Fruit fly (Drosophila melanogaster) whole organism, embryonic: ENCODE measurements around the gene CG6149.

Experiments used
- ATbp ChIP-seq: fragments of 200-800 bp; sonication (Bioruptor generic); optimal IDR thresholded peaks from 2 replicates; lab custom pipeline; 2017; ENCODE audit warnings: missing biosample characterization, mild to moderate bottlenecking, missing genetic modification characterization, missing genetic modification reagents
- Atf3 ChIP-seq: fragments of 200-800 bp; sonication (Bioruptor generic); optimal IDR thresholded peaks from 3 replicates; lab custom pipeline; 2016; ENCODE audit warnings: missing biosample characterization, missing genetic modification characterization
- Bdp1 ChIP-seq: fragments of 200-800 bp; sonication (Bioruptor generic); optimal IDR thresholded peaks from 3 replicates; lab custom pipeline; 2016; ENCODE audit warnings: missing biosample characterization, missing genetic modification characterization
- CG10366 ChIP-seq: fragments of 200-800 bp; sonication (Bioruptor generic); IDR thresholded peaks from 2 replicates; pipeline ENCODE4 v1.3.6; 2022; ENCODE audit warnings: missing biosample characterization, missing genetic modification characterization
- CG10654 ChIP-seq: fragments of 200-800 bp; sonication (Bioruptor generic); optimal IDR thresholded peaks from 2 replicates; lab custom pipeline; 2016; ENCODE audit warnings: missing biosample characterization, missing genetic modification characterization
- CG11085 ChIP-seq: fragments of 200-800 bp; sonication (Bioruptor generic); IDR thresholded peaks from 2 replicates; pipeline ENCODE4 v1.3.6; 2022; ENCODE audit warnings: missing biosample characterization, missing genetic modification characterization
- CG11093 ChIP-seq: fragments of 200-800 bp; sonication (Bioruptor generic); IDR thresholded peaks from 3 replicates; pipeline ENCODE4 v1.3.6; 2022; ENCODE audit warnings: missing biosample characterization, missing genetic modification characterization
- CG11560 ChIP-seq: fragments of 200-800 bp; sonication (Bioruptor generic); IDR thresholded peaks from 3 replicates; pipeline ENCODE4 v1.3.6; 2022; ENCODE audit warnings: missing biosample characterization, missing genetic modification characterization
- CG11723 ChIP-seq: fragments of 200-800 bp; sonication (Bioruptor generic); optimal IDR thresholded peaks from 2 replicates; lab custom pipeline; 2017; ENCODE audit warnings: missing biosample characterization, mild to moderate bottlenecking, missing genetic modification characterization
- CG12219 ChIP-seq: fragments of 200-800 bp; sonication (Bioruptor generic); optimal IDR thresholded peaks from 3 replicates; lab custom pipeline; 2018; ENCODE audit warnings: missing biosample characterization, mild to moderate bottlenecking, missing genetic modification characterization
- CG14050 ChIP-seq: fragments of 200-800 bp; sonication (Bioruptor generic); IDR thresholded peaks from 3 replicates; pipeline ENCODE4 v1.3.6; 2022; ENCODE audit warnings: missing biosample characterization, missing genetic modification characterization
- CG15514 ChIP-seq: fragments of 200-800 bp; sonication (Bioruptor generic); optimal IDR thresholded peaks from 3 replicates; lab custom pipeline; 2017; ENCODE audit warnings: missing biosample characterization, missing genetic modification characterization, mild to moderate bottlenecking, moderate library complexity, missing genetic modification reagents
- CG15696 ChIP-seq: fragments of 200-800 bp; sonication (Bioruptor generic); optimal IDR thresholded peaks from 2 replicates; lab custom pipeline; 2019; ENCODE audit warnings: missing biosample characterization, mild to moderate bottlenecking, missing genetic modification characterization, moderate library complexity
- CG17568 ChIP-seq: fragments of 200-800 bp; sonication (Bioruptor generic); optimal IDR thresholded peaks from 2 replicates; lab custom pipeline; 2018; ENCODE audit warnings: missing biosample characterization, mild to moderate bottlenecking, missing genetic modification characterization, moderate library complexity
- CG2202 ChIP-seq: fragments of 200-800 bp; sonication (Bioruptor generic); optimal IDR thresholded peaks from 2 replicates; lab custom pipeline; 2018; ENCODE audit warnings: missing biosample characterization, mild to moderate bottlenecking, missing genetic modification characterization
- CG33557 ChIP-seq: fragments of 200-800 bp; sonication (Bioruptor generic); optimal IDR thresholded peaks from 2 replicates; lab custom pipeline; 2019; ENCODE audit warnings: missing biosample characterization, mild to moderate bottlenecking, missing genetic modification characterization, moderate library complexity
- CG4282 ChIP-seq: fragments of 200-800 bp; sonication (Bioruptor generic); optimal IDR thresholded peaks from 2 replicates; lab custom pipeline; 2016; ENCODE audit warnings: missing biosample characterization, missing genetic modification characterization
- CG4328 ChIP-seq: fragments of 200-800 bp; sonication (Bioruptor generic); optimal IDR thresholded peaks from 3 replicates; lab custom pipeline; 2017; ENCODE audit warnings: missing biosample characterization, missing genetic modification reagents, missing genetic modification characterization
- CG43689 ChIP-seq: fragments of 200-800 bp; sonication (Bioruptor generic); IDR thresholded peaks from 2 replicates; pipeline ENCODE4 v1.3.6; 2022; ENCODE audit warnings: missing biosample characterization, missing genetic modification characterization
- CG4404 ChIP-seq: fragments of 200-800 bp; sonication (Bioruptor generic); IDR thresholded peaks from 2 replicates; pipeline ENCODE4 v1.3.6; 2022; ENCODE audit warnings: missing biosample characterization, missing genetic modification characterization
- CG4820 ChIP-seq: fragments of 200-800 bp; sonication (Bioruptor generic); optimal IDR thresholded peaks from 3 replicates; lab custom pipeline; 2016; ENCODE audit warnings: missing biosample characterization, missing genetic modification characterization
- CG6854 ChIP-seq: fragments of 200-800 bp; sonication (Bioruptor generic); optimal IDR thresholded peaks from 3 replicates; lab custom pipeline; 2017; ENCODE audit warnings: missing biosample characterization, mild to moderate bottlenecking, missing genetic modification characterization
- CG7928 ChIP-seq: fragments of 200-800 bp; sonication (Bioruptor generic); optimal IDR thresholded peaks from 2 replicates; lab custom pipeline; 2017; ENCODE audit warnings: missing biosample characterization, mild to moderate bottlenecking, missing genetic modification characterization
- CG9817 ChIP-seq: fragments of 200-800 bp; sonication (Bioruptor generic); optimal IDR thresholded peaks from 2 replicates; lab custom pipeline; 2018; ENCODE audit warnings: missing biosample characterization, mild to moderate bottlenecking, missing genetic modification characterization, moderate library complexity
- Dek ChIP-seq: fragments of 200-800 bp; sonication (Bioruptor generic); optimal IDR thresholded peaks from 3 replicates; lab custom pipeline; 2019; ENCODE audit warnings: missing biosample characterization, mild to moderate bottlenecking, missing genetic modification characterization, moderate library complexity
- Dfd ChIP-seq, 2 experiments: fragments of >200 bp; optimal IDR thresholded peaks; 2 replicates each; lab custom pipeline; 2017; ENCODE audit warnings: missing biosample characterization in 2 of 2, missing genetic modification characterization in 2 of 2
- Ets65A ChIP-seq: fragments of 200-800 bp; sonication (Bioruptor generic); peaks from one replicate; lab custom pipeline; 2016; ENCODE audit warnings: missing biosample characterization, missing genetic modification characterization
- Fer3 ChIP-seq: fragments of 200-800 bp; sonication (Bioruptor generic); optimal IDR thresholded peaks from 2 replicates; lab custom pipeline; 2018; ENCODE audit warnings: missing biosample characterization, mild to moderate bottlenecking, missing genetic modification characterization, moderate library complexity
- HmgZ ChIP-seq: fragments of 200-800 bp; sonication (Bioruptor generic); optimal IDR thresholded peaks from 2 replicates; lab custom pipeline; 2018; ENCODE audit warnings: missing biosample characterization, mild to moderate bottlenecking, missing genetic modification characterization
- Hmr ChIP-seq: fragments of 200-800 bp; sonication (Bioruptor generic); optimal IDR thresholded peaks from 3 replicates; lab custom pipeline; 2017; ENCODE audit warnings: mild to moderate bottlenecking, missing biosample characterization, missing genetic modification reagents, missing genetic modification characterization
- Hmx ChIP-seq: fragments of 200-800 bp; sonication (Bioruptor generic); optimal IDR thresholded peaks from 2 replicates; lab custom pipeline; 2016; ENCODE audit warnings: missing biosample characterization, missing genetic modification characterization
- Hr78 ChIP-seq, 2 experiments: fragments of 200-800 bp in 1 of 2; fragments of >200 bp in 1 of 2; sonication (Bioruptor generic) in 1 of 2; optimal IDR thresholded peaks; 2 replicates each; lab custom pipeline; 2017 to 2019; ENCODE audit warnings: missing biosample characterization in 2 of 2, missing genetic modification characterization in 2 of 2, mild to moderate bottlenecking in 1 of 2, moderate library complexity in 1 of 2
- Optix ChIP-seq: fragments of 200-800 bp; sonication (Bioruptor generic); IDR thresholded peaks from 3 replicates; pipeline ENCODE4 v1.3.6; 2022; ENCODE audit warnings: missing biosample characterization, missing genetic modification characterization
- Xbp1 ChIP-seq: fragments of 200-800 bp; sonication (Bioruptor generic); optimal IDR thresholded peaks from 3 replicates; lab custom pipeline; 2016; ENCODE audit warnings: missing biosample characterization, mild to moderate bottlenecking, missing genetic modification characterization
- ab ChIP-seq: fragments of 200-800 bp; sonication (Bioruptor generic); optimal IDR thresholded peaks from 2 replicates; lab custom pipeline; 2016; ENCODE audit warnings: missing biosample characterization, missing genetic modification characterization
- aop ChIP-seq: fragments of 200-800 bp; sonication (Bioruptor generic); IDR thresholded peaks from 2 replicates; pipeline ENCODE4 v1.3.6; 2022; ENCODE audit warnings: missing biosample characterization, missing genetic modification characterization
- ase ChIP-seq: fragments of 200-800 bp; sonication (Bioruptor generic); IDR thresholded peaks from 3 replicates; pipeline ENCODE4 v1.3.6; 2022; ENCODE audit warnings: missing biosample characterization, missing genetic modification characterization
- bbx ChIP-seq: fragments of 200-800 bp; sonication (Bioruptor generic); IDR thresholded peaks from 2 replicates; pipeline ENCODE4 v1.3.6; 2022; ENCODE audit warnings: missing biosample characterization, missing genetic modification characterization; ENCODE audit not compliant: partially characterized antibody
- esg ChIP-seq: fragments of 200-800 bp; sonication (Bioruptor generic); conservative IDR thresholded peaks from 2 replicates; pipeline ENCODE4 v1.3.6; 2022; ENCODE audit warnings: missing biosample characterization, missing genetic modification characterization
- fru ChIP-seq: fragments of >200 bp; optimal IDR thresholded peaks from 2 replicates; lab custom pipeline; 2017
- fu2 ChIP-seq: fragments of 200-800 bp; sonication (Bioruptor generic); optimal IDR thresholded peaks from 2 replicates; lab custom pipeline; 2016; ENCODE audit warnings: missing biosample characterization, missing genetic modification characterization
- gcm2 ChIP-seq: fragments of 200-800 bp; sonication (Bioruptor generic); optimal IDR thresholded peaks from 2 replicates; lab custom pipeline; 2016; ENCODE audit warnings: missing biosample characterization, missing genetic modification characterization
- gem ChIP-seq: fragments of 200-800 bp; sonication (Bioruptor generic); optimal IDR thresholded peaks from 2 replicates; lab custom pipeline; 2019; ENCODE audit warnings: missing biosample characterization, mild to moderate bottlenecking, missing genetic modification characterization, moderate library complexity
- grn ChIP-seq: fragments of 200-800 bp; sonication (Bioruptor generic); optimal IDR thresholded peaks from 3 replicates; lab custom pipeline; 2017; ENCODE audit warnings: missing biosample characterization, missing genetic modification characterization
- lilli ChIP-seq: fragments of 200-800 bp; sonication (Bioruptor generic); optimal IDR thresholded peaks from 3 replicates; lab custom pipeline; 2016; ENCODE audit warnings: missing biosample characterization, missing genetic modification characterization
- lov ChIP-seq, 2 experiments: fragments of 200-800 bp in 1 of 2; fragments of >200 bp in 1 of 2; sonication (Bioruptor generic) in 1 of 2; IDR thresholded peaks in 1 of 2; optimal IDR thresholded peaks in 1 of 2; 2 replicates in 1 of 2; 3 replicates in 1 of 2; pipeline versions ENCODE4 v1.3.6 to Lab custom; 2017 to 2022; ENCODE audit warnings: missing biosample characterization in 1 of 2, missing genetic modification characterization in 1 of 2
- nau ChIP-seq: fragments of 200-800 bp; sonication (Bioruptor generic); optimal IDR thresholded peaks from 3 replicates; lab custom pipeline; 2017; ENCODE audit warnings: missing biosample characterization, mild to moderate bottlenecking, missing genetic modification characterization, missing genetic modification reagents
- phol ChIP-seq: fragments of 200-800 bp; sonication (Bioruptor generic); optimal IDR thresholded peaks from 3 replicates; lab custom pipeline; 2018; ENCODE audit warnings: missing biosample characterization, mild to moderate bottlenecking, missing genetic modification characterization, moderate library complexity
- sr ChIP-seq: fragments of 200-800 bp; sonication (Bioruptor generic); IDR thresholded peaks from 3 replicates; pipeline ENCODE4 v1.3.6; 2022; ENCODE audit warnings: missing biosample characterization, missing genetic modification characterization
- zfh1 ChIP-seq: fragments of 200-800 bp; sonication (Bioruptor generic); IDR thresholded peaks from 3 replicates; pipeline ENCODE4 v1.3.6; 2022; ENCODE audit warnings: missing biosample characterization, missing genetic modification characterization

Gene CG6149

dm6 chr3L:11418041-11418674 lies 17.1 kb downstream of the CG6149 start (continued):
- TF ChIP-seq Hr78 (GFP tag; optimal IDR thresholded peaks at IDR 0.05; lab: Kevin White, UChicago) (peak in 1 of 2 experiments; percentile 83), CG14050 (GFP tag; lab: Robert Waterston, UW) (peak; percentile 97), Hmr (GFP tag; lab: Kevin White, UChicago) (peak; percentile 83), Dek (tag; lab: Kevin White, UChicago) (peak; percentile 88), gcm2 (no peak), CG4282 (GFP tag; lab: Kevin White, UChicago) (peak; percentile 65), sr (GFP tag; lab: Robert Waterston, UW) (no peak; the same call in 2 of the 3 replicates), nau (GFP tag; lab: Kevin White, UChicago) (peak; percentile 89), CG15514 (GFP tag; lab: Kevin White, UChicago) (peak; percentile 71), CG43689 (GFP tag; lab: Robert Waterston, UW) (peak; percentile 96), ase (GFP tag; lab: Robert Waterston, UW) (peak; percentile 97), ATbp (GFP tag; lab: Kevin White, UChicago) (peak; percentile 91), CG2202 (tag; lab: Kevin White, UChicago) (peak; percentile 91), CG4328 (GFP tag; lab: Kevin White, UChicago) (peak; percentile 90), CG17568 (GFP tag; lab: Kevin White, UChicago) (peak; percentile 87), CG33557 (GFP tag; lab: Kevin White, UChicago) (peak; percentile 96), CG11723 (GFP tag; lab: Kevin White, UChicago) (peak; percentile 89), lilli (peak; percentile 86), CG4404 (GFP tag; lab: Robert Waterston, UW) (peak; percentile 97), HmgZ (tag; lab: Kevin White, UChicago) (peak; percentile 88), Bdp1 (GFP tag; lab: Kevin White, UChicago) (peak; percentile 86), phol (tag; lab: Kevin White, UChicago) (peak; percentile 98), Optix (GFP tag; lab: Robert Waterston, UW) (peak; percentile 99), fru (lab: Kevin White, UChicago) (no peak), CG12219 (GFP tag; lab: Kevin White, UChicago) (peak; percentile 94), Atf3 (GFP tag; lab: Kevin White, UChicago) (peak; percentile 95), CG4820 (peak; percentile 95), CG11093 (GFP tag; lab: Robert Waterston, UW) (peak; percentile 90), CG7928 (GFP tag; lab: Kevin White, UChicago) (peak; percentile 53), gem (tag; lab: Kevin White, UChicago) (peak; percentile 96), CG11560 (tag; lab: Robert Waterston, UW) (peak; percentile 80), CG11085 (GFP tag; lab: Robert Waterston, UW) (peak; percentile 80), CG9817 (peak; percentile 88), CG10366 (GFP tag; lab: Robert Waterston, UW) (peak; percentile 98), CG10654 (GFP tag; lab: Kevin White, UChicago) (peak; percentile 91), zfh1 (GFP tag; lab: Robert Waterston, UW) (peak; percentile 99), CG6854 (GFP tag; lab: Kevin White, UChicago) (peak; percentile 80), lov (optimal IDR thresholded peaks at IDR 0.05; lab: Kevin White, UChicago) (peak; percentile 38), lov (GFP tag; IDR thresholded peaks at IDR 0.05; lab: Robert Waterston, UW) (peak; percentile 67; the same call in 1 of the 3 replicates), esg (GFP tag; lab: Robert Waterston, UW) (peak; percentile 98), Xbp1 (GFP tag; lab: Kevin White, UChicago) (peak; percentile 89), Hmx (peak; percentile 15), Fer3 (tag; lab: Kevin White, UChicago) (peak; percentile 92), fu2 (GFP tag; lab: Kevin White, UChicago) (peak; percentile 86), CG15696 (tag; lab: Kevin White, UChicago) (peak; percentile 98), Dfd (GFP tag; optimal IDR thresholded peaks at IDR 0.05; lab: Kevin White, UChicago) (no peak), Ets65A (GFP tag; lab: Kevin White, UChicago) (peak; percentile 98), ab (GFP tag; lab: Kevin White, UChicago) (no peak), bbx (GFP tag; lab: Robert Waterston, UW) (no peak), grn (GFP tag; lab: Kevin White, UChicago) (no peak), aop (GFP tag; lab: Robert Waterston, UW) (peak; percentile 97)
